Worm (Caenorhabditis elegans) whole organism, dauer: ENCODE data around the gene clec-2.

ENCODE experiments used
- unc-62 ChIP-seq: sonication (generic microtip); optimal IDR thresholded peaks from 2 replicates; lab custom pipeline; 2017; ENCODE audit warnings: missing biosample characterization, missing genetic modification reagents, missing genetic modification characterization

The clec-2 gene

ce11 chrII:2992300-2992699 lies 30.9 kb downstream of the clec-2 start:
- TF ChIP-seq unc-62 (GFP tag; lab: Kevin White, UChicago), result no peak

- TF ChIP-seq unc-62 (GFP tag; lab: Kevin White, UChicago), result no peak
These were observed 31.6 kb downstream of the clec-2 start, which contains the start of gene K08A2.2 for ce11 chrII:2991555-2992083. K08A2.2 (plus strand) TSS chrII:2991605.

- no peak for TF ChIP-seq unc-62 (GFP tag; lab: Kevin White, UChicago)
These were observed 33.1 kb downstream of the clec-2 start for ce11 chrII:2990089-2990488.

- no peak for TF ChIP-seq unc-62 (GFP tag; lab: Kevin White, UChicago)
These were observed 35.3 kb downstream of the clec-2 start, which contains the start of gene lido-7 for ce11 chrII:2987854-2988350. lido-7 (plus strand) TSS chrII:2988300.

- TF ChIP-seq unc-62 (GFP tag; lab: Kevin White, UChicago), result no peak
These were observed 36.1 kb downstream of the clec-2 start for ce11 chrII:2987122-2987556.

- TF ChIP-seq unc-62 (GFP tag; lab: Kevin White, UChicago), result no peak
These were observed 37.2 kb downstream of the clec-2 start for ce11 chrII:2985935-2986498.

- no peak for TF ChIP-seq unc-62 (GFP tag; lab: Kevin White, UChicago)
These were observed 37.8 kb downstream of the clec-2 start for ce11 chrII:2985446-2985845.

- no peak for TF ChIP-seq unc-62 (GFP tag; lab: Kevin White, UChicago)
These were observed 38.8 kb downstream of the clec-2 start for ce11 chrII:2984383-2984782.

- TF ChIP-seq unc-62 (GFP tag; lab: Kevin White, UChicago), result no peak
These were observed 44.2 kb downstream of the clec-2 start for ce11 chrII:2979061-2979460.

- no peak for TF ChIP-seq unc-62 (GFP tag; lab: Kevin White, UChicago)
These were observed 45.6 kb downstream of the clec-2 start for ce11 chrII:2977652-2978051.

- no peak for TF ChIP-seq unc-62 (GFP tag; lab: Kevin White, UChicago)
These were observed 46.6 kb downstream of the clec-2 start, which contains the start of gene nhr-88 for ce11 chrII:2976597-2976996. nhr-88 (plus strand) TSS chrII:2976639.

ce11 chrII:2975561-2976230 lies 47.5 kb downstream of the clec-2 start:
- no peak for TF ChIP-seq unc-62 (GFP tag; lab: Kevin White, UChicago)

ce11 chrII:2973940-2974402 lies 49.3 kb downstream of the clec-2 start:
- TF ChIP-seq unc-62 (GFP tag; lab: Kevin White, UChicago), result no peak
